Worm (Caenorhabditis elegans): ENCODE measurements around the gene B0228.8.

- no peak for TF ChIP-seq C38D4.7 (GFP tag; optimal IDR thresholded peaks at IDR 0.05)
- no peak for TF ChIP-seq fkh-10 (GFP tag; optimal IDR thresholded peaks at IDR 0.05)
- no peak for TF ChIP-seq ceh-6 (GFP tag; optimal IDR thresholded peaks at IDR 0.05)
- no peak for TF ChIP-seq hlh-6 (tag; optimal IDR thresholded peaks at IDR 0.05)
- no peak for TF ChIP-seq ama-1 (optimal IDR thresholded peaks at IDR 0.05)
- no peak for TF ChIP-seq sox-4 (tag; optimal IDR thresholded peaks at IDR 0.05)
- TF ChIP-seq pqm-1 (tag; optimal IDR thresholded peaks at IDR 0.05), result no peak
- no peak for TF ChIP-seq elt-2 (tag; optimal IDR thresholded peaks at IDR 0.05)
- no peak for TF ChIP-seq tbx-2 (tag; optimal IDR thresholded peaks at IDR 0.05)
- TF ChIP-seq ceh-48 (tag; optimal IDR thresholded peaks at IDR 0.05), result no peak
- no peak for TF ChIP-seq fkh-6 (tag; optimal IDR thresholded peaks at IDR 0.05)
- TF ChIP-seq rnt-1 (tag; optimal IDR thresholded peaks at IDR 0.05), result no peak
- TF ChIP-seq sox-2 (GFP tag; IDR thresholded peaks at IDR 0.05), result no peak
Measured at ce11 chrII:7808153-7808552, 46.8 kb upstream of the B0228.8 start.

Measured in whole organism, late embryonic.